Fruit fly (Drosophila melanogaster): ENCODE measurements around the gene CG14658.

- TF ChIP-seq CG15011 (GFP tag; optimal IDR thresholded peaks at IDR 0.05) (no peak), CG10321 (GFP tag; IDR thresholded peaks at IDR 0.05) (no peak), E2f1 (GFP tag; IDR thresholded peaks at IDR 0.05) (no peak), hkb (optimal IDR thresholded peaks at IDR 0.05) (no peak), hkb (GFP tag; IDR thresholded peaks at IDR 0.05) (no peak), D (optimal IDR thresholded peaks at IDR 0.05) (no peak), D (GFP tag; optimal IDR thresholded peaks at IDR 0.05) (no peak), pho (GFP tag; optimal IDR thresholded peaks at IDR 0.05) (no peak)
Observed at dm6 chr3R:4853504-4853903, 23.2 kb upstream of the CG14658 start.

Measured in whole organism, embryonic.